Worm (Caenorhabditis elegans) whole organism, L4 larva: ENCODE results near the gene ins-21.

Experiments
- R02D3.7 ChIP-seq: fragments of 150-350 bp; sonication (generic microtip); optimal IDR thresholded peaks from 3 replicates; lab custom pipeline; 2014; ENCODE audit warnings: missing biosample characterization, missing genetic modification characterization
- ama-1 ChIP-seq: fragments of 150-350 bp; optimal IDR thresholded peaks from 2 replicates; lab custom pipeline; 2014; ENCODE audit warnings: inconsistent platforms, mixed read lengths
- ceh-82 ChIP-seq: sonication (generic microtip); optimal IDR thresholded peaks from 2 replicates; lab custom pipeline; 2017; ENCODE audit warnings: missing biosample characterization, missing genetic modification characterization
- dpl-1 ChIP-seq: fragments of 150-350 bp; optimal IDR thresholded peaks from 2 replicates; lab custom pipeline; 2014; ENCODE audit warnings: missing biosample characterization, missing genetic modification reagents, missing genetic modification characterization
- jun-1 ChIP-seq: fragments of 150-350 bp; optimal IDR thresholded peaks from 2 replicates; lab custom pipeline; 2014; ENCODE audit warnings: missing biosample characterization, missing genetic modification reagents, missing genetic modification characterization
- lin-13 ChIP-seq: fragments of 150-350 bp; optimal IDR thresholded peaks from 2 replicates; lab custom pipeline; 2014; ENCODE audit warnings: missing biosample characterization, missing genetic modification reagents, missing genetic modification characterization
- nhr-10 ChIP-seq: fragments of 150-350 bp; optimal IDR thresholded peaks from 2 replicates; lab custom pipeline; 2014; ENCODE audit warnings: missing biosample characterization, missing genetic modification characterization
- nhr-25 ChIP-seq: sonication (generic microtip); optimal IDR thresholded peaks from 2 replicates; lab custom pipeline; 2017; ENCODE audit warnings: missing genetic modification characterization, mild to moderate bottlenecking, missing compliant biosample characterization, antibody characterized with exemption, moderate library complexity, borderline replicate concordance; ENCODE audit not compliant: insufficient read depth
- nhr-28 ChIP-seq: fragments of 150-350 bp; optimal IDR thresholded peaks from 2 replicates; lab custom pipeline; 2014; ENCODE audit warnings: missing biosample characterization, missing genetic modification characterization
- set-16 ChIP-seq: fragments of 200-800 bp; sonication (Bioruptor generic); IDR thresholded peaks from 2 replicates; pipeline ENCODE4 v1.3.6; 2022; ENCODE audit warnings: missing genetic modification reagents, missing genetic modification characterization, missing compliant biosample characterization
- spr-3 ChIP-seq: fragments of 200-800 bp; sonication (Bioruptor generic); optimal IDR thresholded peaks from 2 replicates; lab custom pipeline; 2018; ENCODE audit warnings: mild to moderate bottlenecking, missing genetic modification characterization, missing compliant biosample characterization
- tag-97 ChIP-seq: fragments of 200-800 bp; sonication (Bioruptor generic); IDR thresholded peaks from 2 replicates; pipeline ENCODE4 v1.3.6; 2022; ENCODE audit warnings: missing genetic modification characterization, missing compliant biosample characterization
- vab-7 ChIP-seq: fragments of 200-800 bp; sonication (Bioruptor generic); IDR thresholded peaks from 2 replicates; pipeline ENCODE4 v1.3.6; 2022; ENCODE audit warnings: missing genetic modification reagents, missing genetic modification characterization, missing compliant biosample characterization
- zag-1 ChIP-seq: fragments of 150-350 bp; optimal IDR thresholded peaks from 2 replicates; lab custom pipeline; 2014; ENCODE audit warnings: missing biosample characterization, missing genetic modification characterization

DNA sequence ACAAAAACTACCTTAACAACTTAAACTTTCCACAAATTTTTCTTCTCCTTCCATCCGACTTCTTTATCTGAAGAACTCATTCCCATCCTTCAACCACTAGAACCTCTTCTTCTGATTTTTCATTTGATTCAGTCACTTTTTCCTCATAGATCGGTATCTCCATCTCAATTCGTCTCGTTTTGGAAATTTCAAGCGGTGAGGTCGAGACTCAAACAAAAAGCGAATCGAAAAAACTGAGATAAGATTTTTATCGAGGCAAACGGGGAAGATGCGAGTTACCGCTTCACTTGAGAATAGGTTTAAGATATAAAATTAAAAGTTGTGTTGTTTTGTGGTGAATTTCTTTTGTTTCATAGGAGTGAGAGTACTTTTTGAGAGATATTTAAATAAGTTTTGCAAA, 32.2 kb upstream of the ins-21 start:
- TF ChIP-seq spr-3 (GFP tag; lab: Kevin White, UChicago) = no peak
- no peak for TF ChIP-seq zag-1 (tag; lab: Kevin White, UChicago)
- no peak for TF ChIP-seq tag-97 (GFP tag; lab: Robert Waterston, UW)
- TF ChIP-seq ama-1 = no peak
- no peak for TF ChIP-seq set-16 (GFP tag; lab: Robert Waterston, UW)
- TF ChIP-seq nhr-25 (tag; lab: Kevin White, UChicago) = no peak
- no peak for TF ChIP-seq R02D3.7
- TF ChIP-seq jun-1 (tag; lab: Kevin White, UChicago) = no peak
- TF ChIP-seq lin-13 = no peak
- no peak for TF ChIP-seq dpl-1 (GFP tag; lab: Kevin White, UChicago)
- TF ChIP-seq nhr-28 (tag; lab: Kevin White, UChicago) = no peak
- TF ChIP-seq vab-7 = no peak
- no peak for TF ChIP-seq nhr-10 (tag; lab: Kevin White, UChicago)
- no peak for TF ChIP-seq ceh-82 (tag; lab: Kevin White, UChicago)
